Fruit fly (Drosophila melanogaster) whole organism, embryonic: ENCODE data around the gene Bap60.

Source experiments
- Bdp1 ChIP-seq: fragments of 200-800 bp; sonication (Bioruptor generic); optimal IDR thresholded peaks from 3 replicates; lab custom pipeline; 2016; ENCODE audit warnings: missing biosample characterization, missing genetic modification characterization
- Blimp-1 ChIP-seq: fragments of 200-800 bp; sonication (Bioruptor generic); optimal IDR thresholded peaks from 3 replicates; lab custom pipeline; 2018; ENCODE audit warnings: missing biosample characterization, missing genetic modification characterization, mild to moderate bottlenecking, moderate library complexity, missing genetic modification reagents
- CG10209 ChIP-seq: fragments of 200-800 bp; sonication (Bioruptor generic); optimal IDR thresholded peaks from 3 replicates; lab custom pipeline; 2017; ENCODE audit warnings: missing biosample characterization, mild to moderate bottlenecking, missing genetic modification characterization, missing genetic modification reagents
- CG1024 ChIP-seq: fragments of 200-800 bp; sonication (Bioruptor generic); IDR thresholded peaks from 2 replicates; pipeline ENCODE4 v1.3.6; 2022; ENCODE audit warnings: missing biosample characterization, missing genetic modification characterization
- CG10431 ChIP-seq: fragments of 200-800 bp; sonication (Bioruptor generic); optimal IDR thresholded peaks from 3 replicates; lab custom pipeline; 2018; ENCODE audit warnings: missing biosample characterization, mild to moderate bottlenecking, missing genetic modification characterization
- CG11504 ChIP-seq: fragments of 200-800 bp; sonication (Bioruptor generic); optimal IDR thresholded peaks from 3 replicates; lab custom pipeline; 2019; ENCODE audit warnings: missing biosample characterization, mild to moderate bottlenecking, missing genetic modification characterization, moderate library complexity
- CG12104 ChIP-seq: fragments of 200-800 bp; sonication (Bioruptor generic); optimal IDR thresholded peaks from 3 replicates; lab custom pipeline; 2016; ENCODE audit warnings: missing biosample characterization, missing genetic modification characterization
- CG13424 ChIP-seq: fragments of 200-800 bp; sonication (Bioruptor generic); optimal IDR thresholded peaks from 2 replicates; lab custom pipeline; 2019; ENCODE audit warnings: missing biosample characterization, mild to moderate bottlenecking, missing genetic modification characterization, moderate library complexity
- CG1603 ChIP-seq: fragments of 200-800 bp; sonication (Bioruptor generic); optimal IDR thresholded peaks from 2 replicates; lab custom pipeline; 2019; ENCODE audit warnings: missing biosample characterization, mild to moderate bottlenecking, missing genetic modification characterization, moderate library complexity
- CG17359 ChIP-seq: fragments of 200-800 bp; sonication (Bioruptor generic); optimal IDR thresholded peaks from 3 replicates; lab custom pipeline; 2018; ENCODE audit warnings: missing biosample characterization, mild to moderate bottlenecking, missing genetic modification characterization, moderate library complexity
- CG17361 ChIP-seq: fragments of 200-800 bp; sonication (Bioruptor generic); IDR thresholded peaks from 3 replicates; pipeline ENCODE4 v1.3.6; 2022; ENCODE audit warnings: missing biosample characterization, missing genetic modification characterization
- CG17568 ChIP-seq: fragments of 200-800 bp; sonication (Bioruptor generic); optimal IDR thresholded peaks from 2 replicates; lab custom pipeline; 2018; ENCODE audit warnings: missing biosample characterization, mild to moderate bottlenecking, missing genetic modification characterization, moderate library complexity
- CG17829 ChIP-seq: fragments of 200-800 bp; optimal IDR thresholded peaks from 2 replicates; lab custom pipeline; 2019; ENCODE audit warnings: missing biosample characterization, mild to moderate bottlenecking, missing genetic modification characterization, moderate library complexity
- CG18262 ChIP-seq: fragments of 200-800 bp; optimal IDR thresholded peaks from 3 replicates; lab custom pipeline; 2019; ENCODE audit warnings: missing biosample characterization, mild to moderate bottlenecking, missing genetic modification characterization, moderate library complexity
- CG18599 ChIP-seq: fragments of 200-800 bp; sonication (Bioruptor generic); optimal IDR thresholded peaks from 3 replicates; lab custom pipeline; 2017; ENCODE audit warnings: missing biosample characterization, missing genetic modification characterization, mild to moderate bottlenecking, moderate library complexity, missing genetic modification reagents
- CG3281 ChIP-seq: fragments of 200-800 bp; sonication (Bioruptor generic); optimal IDR thresholded peaks from 3 replicates; lab custom pipeline; 2017; ENCODE audit warnings: missing biosample characterization, mild to moderate bottlenecking, missing genetic modification characterization
- CG4707 ChIP-seq: fragments of 200-800 bp; sonication (Bioruptor generic); optimal IDR thresholded peaks from 2 replicates; lab custom pipeline; 2018; ENCODE audit warnings: missing biosample characterization, mild to moderate bottlenecking, missing genetic modification characterization, moderate library complexity
- CG5180 ChIP-seq: fragments of 200-800 bp; sonication (Bioruptor generic); optimal IDR thresholded peaks from 3 replicates; lab custom pipeline; 2017; ENCODE audit warnings: missing biosample characterization, missing genetic modification characterization, mild to moderate bottlenecking, moderate library complexity, missing genetic modification reagents
- CG7839 ChIP-seq: fragments of 200-800 bp; sonication (Bioruptor generic); optimal IDR thresholded peaks from 3 replicates; lab custom pipeline; 2018; ENCODE audit warnings: missing biosample characterization, mild to moderate bottlenecking, missing genetic modification characterization, moderate library complexity
- CG7928 ChIP-seq: fragments of 200-800 bp; sonication (Bioruptor generic); optimal IDR thresholded peaks from 2 replicates; lab custom pipeline; 2017; ENCODE audit warnings: missing biosample characterization, mild to moderate bottlenecking, missing genetic modification characterization
- CG7987 ChIP-seq: fragments of 200-800 bp; sonication (Bioruptor generic); optimal IDR thresholded peaks from 2 replicates; lab custom pipeline; 2018; ENCODE audit warnings: missing biosample characterization, mild to moderate bottlenecking, missing genetic modification characterization, moderate library complexity
- CG8290 ChIP-seq, 3 experiments: fragments of 200-800 bp; sonication (Bioruptor generic); optimal IDR thresholded peaks; 2 replicates each; lab custom pipeline; 2016 to 2019; ENCODE audit warnings: missing biosample characterization in 3 of 3, missing genetic modification characterization in 3 of 3, mild to moderate bottlenecking in 2 of 3, moderate library complexity in 1 of 3
- CG8478 ChIP-seq: fragments of >200 bp; optimal IDR thresholded peaks from 2 replicates; lab custom pipeline; 2018
- CG8924 ChIP-seq: fragments of 200-800 bp; optimal IDR thresholded peaks from 3 replicates; lab custom pipeline; 2019; ENCODE audit warnings: missing biosample characterization, mild to moderate bottlenecking, missing genetic modification characterization, moderate library complexity
- CG9876 ChIP-seq: fragments of 200-800 bp; sonication (Bioruptor generic); optimal IDR thresholded peaks from 2 replicates; lab custom pipeline; 2016; ENCODE audit warnings: missing biosample characterization, missing genetic modification characterization
- Dbx ChIP-seq: fragments of 200-800 bp; sonication (Bioruptor generic); IDR thresholded peaks from 3 replicates; pipeline ENCODE4 v1.3.6; 2022; ENCODE audit warnings: missing biosample characterization, missing genetic modification characterization
- H2.0 ChIP-seq: fragments of 200-800 bp; sonication (Bioruptor generic); IDR thresholded peaks from 2 replicates; pipeline ENCODE4 v1.3.6; 2022; ENCODE audit warnings: missing biosample characterization, missing genetic modification characterization
- MESR4 ChIP-seq: fragments of 200-800 bp; sonication (Bioruptor generic); optimal IDR thresholded peaks from 2 replicates; lab custom pipeline; 2018; ENCODE audit warnings: missing biosample characterization, mild to moderate bottlenecking, missing genetic modification characterization, moderate library complexity
- MTF-1 ChIP-seq: fragments of 200-800 bp; sonication (Bioruptor generic); optimal IDR thresholded peaks from 2 replicates; lab custom pipeline; 2018; ENCODE audit warnings: missing biosample characterization, mild to moderate bottlenecking, missing genetic modification characterization, borderline replicate concordance
- NFAT ChIP-seq: fragments of 200-800 bp; sonication (Bioruptor generic); IDR thresholded peaks from 2 replicates; pipeline ENCODE4 v1.3.6; 2022; ENCODE audit warnings: missing biosample characterization, missing genetic modification characterization
- Spps ChIP-seq: fragments of 200-800 bp; sonication (Bioruptor generic); optimal IDR thresholded peaks from 2 replicates; lab custom pipeline; 2018; ENCODE audit warnings: missing biosample characterization, mild to moderate bottlenecking, missing genetic modification characterization
- Sry-δ ChIP-seq: fragments of 200-800 bp; sonication (Bioruptor generic); optimal IDR thresholded peaks from 2 replicates; lab custom pipeline; 2016; ENCODE audit warnings: missing biosample characterization, missing genetic modification characterization
- Vsx1 ChIP-seq: fragments of 200-800 bp; sonication (Bioruptor generic); optimal IDR thresholded peaks from 2 replicates; lab custom pipeline; 2017; ENCODE audit warnings: missing biosample characterization, mild to moderate bottlenecking, missing genetic modification characterization, missing genetic modification reagents
- bab2 ChIP-seq: fragments of 200-800 bp; sonication (Bioruptor generic); optimal IDR thresholded peaks from 2 replicates; lab custom pipeline; 2016; ENCODE audit warnings: missing biosample characterization, missing genetic modification characterization
- gfzf ChIP-seq: fragments of 200-800 bp; sonication (Bioruptor generic); optimal IDR thresholded peaks from 2 replicates; lab custom pipeline; 2016; ENCODE audit warnings: missing biosample characterization, mild to moderate bottlenecking, missing genetic modification characterization, moderate library complexity
- h ChIP-seq: fragments of >200 bp; optimal IDR thresholded peaks from 2 replicates; lab custom pipeline; 2017
- hkb ChIP-seq, 2 experiments: fragments of 200-800 bp in 1 of 2; fragments of >200 bp in 1 of 2; sonication (Bioruptor generic) in 1 of 2; IDR thresholded peaks in 1 of 2; optimal IDR thresholded peaks in 1 of 2; 2 replicates each; pipeline versions ENCODE4 v1.3.6 to Lab custom; 2017 to 2022; ENCODE audit warnings: missing biosample characterization in 1 of 2, missing genetic modification characterization in 1 of 2
- hth ChIP-seq: fragments of >200 bp; optimal IDR thresholded peaks from 2 replicates; lab custom pipeline; 2017; ENCODE audit warnings: inconsistent platforms
- inv ChIP-seq: fragments of 200-800 bp; sonication (Bioruptor generic); IDR thresholded peaks from 2 replicates; pipeline ENCODE4 v1.3.6; 2022; ENCODE audit warnings: missing biosample characterization, missing genetic modification characterization; ENCODE audit not compliant: partially characterized antibody
- kay ChIP-seq: fragments of 200-800 bp; sonication (Bioruptor generic); optimal IDR thresholded peaks from 2 replicates; lab custom pipeline; 2016; ENCODE audit warnings: missing biosample characterization, missing genetic modification characterization
- klu ChIP-seq: fragments of 200-800 bp; sonication (Bioruptor generic); IDR thresholded peaks from 2 replicates; pipeline ENCODE4 v1.3.6; 2022; ENCODE audit warnings: missing biosample characterization, missing genetic modification characterization
- nerfin-1 ChIP-seq: fragments of 200-800 bp; sonication (Bioruptor generic); optimal IDR thresholded peaks from 3 replicates; lab custom pipeline; 2019; ENCODE audit warnings: missing biosample characterization, mild to moderate bottlenecking, missing genetic modification characterization, moderate library complexity
- nom ChIP-seq: fragments of 200-800 bp; sonication (Bioruptor generic); optimal IDR thresholded peaks from 2 replicates; lab custom pipeline; 2017; ENCODE audit warnings: missing biosample characterization, missing genetic modification characterization, mild to moderate bottlenecking, moderate library complexity, missing genetic modification reagents
- org-1 ChIP-seq: fragments of 200-800 bp; sonication (Bioruptor generic); optimal IDR thresholded peaks from 2 replicates; lab custom pipeline; 2017; ENCODE audit warnings: missing biosample characterization, missing genetic modification characterization
- tgo ChIP-seq: fragments of 200-800 bp; sonication (Bioruptor generic); IDR thresholded peaks from 3 replicates; pipeline ENCODE4 v1.3.6; 2022; ENCODE audit warnings: missing biosample characterization, missing genetic modification characterization
- z ChIP-seq: fragments of 200-800 bp; sonication (Bioruptor generic); IDR thresholded peaks from 3 replicates; pipeline ENCODE4 v1.3.6; 2022; ENCODE audit warnings: missing biosample characterization, missing genetic modification characterization

The Bap60 gene

DNA sequence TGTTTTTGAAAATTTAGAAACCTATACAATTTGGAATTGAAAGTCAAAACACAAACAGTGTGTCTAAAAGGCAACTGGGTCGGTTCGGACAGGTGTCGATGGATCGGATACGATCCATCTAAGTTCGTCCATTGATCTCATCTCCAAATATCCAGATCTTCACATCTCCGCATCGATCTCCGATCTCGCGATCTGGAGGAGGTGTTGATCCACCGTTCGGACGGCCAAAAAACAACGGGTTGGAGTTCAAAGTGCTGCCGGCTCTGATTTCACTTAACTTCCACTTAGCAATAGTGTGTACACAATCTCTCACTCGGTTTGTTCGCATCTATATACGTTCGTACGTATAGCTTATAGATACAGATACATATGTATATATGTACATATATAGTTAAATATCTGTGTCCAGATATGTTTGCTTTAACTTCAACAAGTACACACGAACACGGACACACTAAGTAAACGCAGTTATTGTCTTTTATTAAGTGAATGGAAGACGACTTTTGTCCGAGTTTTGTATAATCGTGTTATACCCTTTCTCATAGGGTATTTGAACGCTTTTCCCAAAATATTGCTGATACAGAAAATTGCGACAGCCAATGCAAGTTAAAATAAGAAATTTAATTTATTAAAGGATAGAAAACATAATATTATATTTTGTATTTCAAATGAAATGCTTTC is 51.0 kb downstream of the Bap60 start, which contains the start of gene Fer3HCH (continued):
- TF ChIP-seq CG17829 (tag; lab: Kevin White, UChicago) (no peak), CG1603 (tag; lab: Kevin White, UChicago) (peak; percentile 22), CG9876 (GFP tag; lab: Kevin White, UChicago) (no peak), CG7987 (GFP tag; lab: Kevin White, UChicago) (peak; percentile 3), Blimp-1 (GFP tag; lab: Kevin White, UChicago) (peak; percentile 9), bab2 (no peak), CG18599 (GFP tag; lab: Kevin White, UChicago) (peak; percentile 19), Sry-δ (GFP tag; lab: Kevin White, UChicago) (no peak), org-1 (GFP tag; lab: Kevin White, UChicago) (peak; percentile 0), CG18262 (peak; percentile 4), klu (GFP tag; lab: Robert Waterston, UW) (no peak), MESR4 (no peak), CG12104 (GFP tag; lab: Kevin White, UChicago) (peak; percentile 12), nom (GFP tag; lab: Kevin White, UChicago) (peak; percentile 43), tgo (GFP tag; lab: Robert Waterston, UW) (no peak), CG7928 (GFP tag; lab: Kevin White, UChicago) (no peak), Vsx1 (GFP tag; lab: Kevin White, UChicago) (peak; percentile 2), H2.0 (GFP tag; lab: Robert Waterston, UW) (no peak), CG17361 (GFP tag; lab: Robert Waterston, UW) (no peak), inv (GFP tag; lab: Robert Waterston, UW) (no peak), kay (GFP tag; lab: Kevin White, UChicago) (no peak), CG5180 (GFP tag; lab: Kevin White, UChicago) (peak; percentile 27), CG10209 (GFP tag; lab: Kevin White, UChicago) (no peak), z (GFP tag; lab: Robert Waterston, UW) (no peak), MTF-1 (peak; percentile 4), Bdp1 (no peak), CG8290 (GFP tag; optimal IDR thresholded peaks at IDR 0.05; lab: Kevin White, UChicago) (no peak), CG8290 (tag; optimal IDR thresholded peaks at IDR 0.05; lab: Kevin White, UChicago) (peak in 1 of 2 experiments; percentile 47), CG10431 (no peak), CG17568 (peak; percentile 25), CG8478 (lab: Kevin White, UChicago) (no peak), CG3281 (GFP tag; lab: Kevin White, UChicago) (peak; percentile 29), CG13424 (peak; percentile 30), Dbx (GFP tag; lab: Robert Waterston, UW) (no peak), hth (no peak), CG11504 (tag; lab: Kevin White, UChicago) (peak; percentile 11), CG4707 (GFP tag; lab: Kevin White, UChicago) (peak; percentile 20), Spps (no peak), gfzf (GFP tag; lab: Kevin White, UChicago) (no peak), CG1024 (0 out of 2 replicates have a peak, but pooled peaks have one; percentile 20), CG7839 (tag; lab: Kevin White, UChicago) (peak; percentile 24), h (no peak), CG17359 (tag; lab: Kevin White, UChicago) (peak; percentile 23), NFAT (GFP tag; lab: Robert Waterston, UW) (no peak), hkb (optimal IDR thresholded peaks at IDR 0.05; lab: Kevin White, UChicago) (no peak), hkb (GFP tag; IDR thresholded peaks at IDR 0.05; lab: Robert Waterston, UW) (0 out of 2 replicates have a peak, but pooled peaks have one; percentile 10), CG8924 (tag; lab: Kevin White, UChicago) (peak; percentile 12), nerfin-1 (tag; lab: Kevin White, UChicago) (peak; percentile 7)
